Worm (Caenorhabditis elegans): Measurements from ENCODE around the gene acs-21.
"Not testable (repeated sequence)": the region's sequence is repeated elsewhere in the genome, so short reads cannot be mapped to it uniquely, and the experiment has no call there.

acs-21 gene

ce11 chrV:3062078-3062477 is 26.8 kb upstream of the acs-21 start, which contains the start of gene srt-15:
Gene srt-15 (minus strand): TSS chrV:3062178.
- TF ChIP-seq hmbx-1 (tag; optimal IDR thresholded peaks at IDR 0.05) (no peak), ama-1 (optimal IDR thresholded peaks at IDR 0.05) (no peak), aly-1 (tag; optimal IDR thresholded peaks at IDR 0.05) (no peak), flt-1 (GFP tag; IDR thresholded peaks at IDR 0.05) (no peak), F13C5.2 (tag; optimal IDR thresholded peaks at IDR 0.05) (no peak), scrt-1 (GFP tag; IDR thresholded peaks at IDR 0.05) (no peak), ceh-13 (GFP tag; optimal IDR thresholded peaks at IDR 0.05) (no peak), tbx-11 (GFP tag; IDR thresholded peaks at IDR 0.05) (no peak), hnd-1 (tag; optimal IDR thresholded peaks at IDR 0.05) (no peak), sea-1 (GFP tag; conservative IDR thresholded peaks at IDR 0.05) (no peak), ets-7 (tag; optimal IDR thresholded peaks at IDR 0.05) (no peak), B0310.2 (tag; optimal IDR thresholded peaks at IDR 0.05) (no peak), tbx-37 (GFP tag; conservative IDR thresholded peaks at IDR 0.05) (no peak), hmg-4 (GFP tag; optimal IDR thresholded peaks at IDR 0.05) (no peak)

- not testable (repeated sequence) for TF ChIP-seq ceh-13 (GFP tag; optimal IDR thresholded peaks at IDR 0.05); tbx-37 (GFP tag; conservative IDR thresholded peaks at IDR 0.05); aly-1 (tag; optimal IDR thresholded peaks at IDR 0.05)
These were observed 24.4 kb upstream of the acs-21 start, which contains the start of gene srt-16 for ce11 chrV:3064418-3064817. Gene srt-16 (minus strand): TSS chrV:3064518.

- TF ChIP-seq hmg-4 (GFP tag; optimal IDR thresholded peaks at IDR 0.05) (no peak), tra-4 (tag; optimal IDR thresholded peaks at IDR 0.05) (no peak), tbx-37 (GFP tag; conservative IDR thresholded peaks at IDR 0.05) (no peak), F13C5.2 (tag; optimal IDR thresholded peaks at IDR 0.05) (no peak), tbx-11 (GFP tag; IDR thresholded peaks at IDR 0.05) (no peak), pes-1 (GFP tag; IDR thresholded peaks at IDR 0.05) (no peak), ceh-13 (GFP tag; optimal IDR thresholded peaks at IDR 0.05) (no peak), ama-1 (optimal IDR thresholded peaks at IDR 0.05) (no peak), aly-1 (tag; optimal IDR thresholded peaks at IDR 0.05) (no peak), scrt-1 (GFP tag; IDR thresholded peaks at IDR 0.05) (no peak), sea-1 (GFP tag; conservative IDR thresholded peaks at IDR 0.05) (no peak), hnd-1 (tag; optimal IDR thresholded peaks at IDR 0.05) (no peak), ets-7 (tag; optimal IDR thresholded peaks at IDR 0.05) (no peak)
These were observed 22.9 kb upstream of the acs-21 start, which contains the start of gene srh-185 for ce11 chrV:3065928-3066327. Gene srh-185 (plus strand): TSS chrV:3066228.

- TF ChIP-seq aly-1 (tag; optimal IDR thresholded peaks at IDR 0.05) (no peak), scrt-1 (GFP tag; IDR thresholded peaks at IDR 0.05) (no peak), ceh-36 (tag; optimal IDR thresholded peaks at IDR 0.05) (no peak), F13C5.2 (tag; optimal IDR thresholded peaks at IDR 0.05) (no peak), ama-1 (optimal IDR thresholded peaks at IDR 0.05) (no peak), hmg-4 (GFP tag; optimal IDR thresholded peaks at IDR 0.05) (no peak), pes-1 (GFP tag; IDR thresholded peaks at IDR 0.05) (no peak), ceh-13 (GFP tag; optimal IDR thresholded peaks at IDR 0.05) (no peak)
These were observed 19.8 kb upstream of the acs-21 start, which contains the start of gene str-40 for ce11 chrV:3069101-3069500. Gene str-40 (minus strand): TSS chrV:3069201.

ce11 chrV:3071548-3071947 is 17.3 kb upstream of the acs-21 start, which contains the start of gene C50H11.13:
Gene C50H11.13 (minus strand): TSS chrV:3071648.
- no peak for TF ChIP-seq aly-1 (tag; optimal IDR thresholded peaks at IDR 0.05)
- no peak for TF ChIP-seq ceh-13 (GFP tag; optimal IDR thresholded peaks at IDR 0.05)
- TF ChIP-seq sea-1 (GFP tag; conservative IDR thresholded peaks at IDR 0.05): no peak
- TF ChIP-seq tra-4 (tag; optimal IDR thresholded peaks at IDR 0.05): no peak
- TF ChIP-seq pes-1 (GFP tag; IDR thresholded peaks at IDR 0.05): no peak
- no peak for TF ChIP-seq B0310.2 (tag; optimal IDR thresholded peaks at IDR 0.05)
- TF ChIP-seq flt-1 (GFP tag; IDR thresholded peaks at IDR 0.05): no peak

ce11 chrV:3080792-3081191 is 8.1 kb upstream of the acs-21 start, which contains the start of gene srt-5:
Gene srt-5 (minus strand): TSS chrV:3080892.
- no peak for TF ChIP-seq hmg-4 (GFP tag; optimal IDR thresholded peaks at IDR 0.05)
- TF ChIP-seq F13C5.2 (tag; optimal IDR thresholded peaks at IDR 0.05): no peak
- no peak for TF ChIP-seq sea-1 (GFP tag; conservative IDR thresholded peaks at IDR 0.05)

- no peak for TF ChIP-seq hnd-1 (tag; optimal IDR thresholded peaks at IDR 0.05)
- TF ChIP-seq sea-1 (GFP tag; conservative IDR thresholded peaks at IDR 0.05): no peak
- no peak for TF ChIP-seq ama-1 (optimal IDR thresholded peaks at IDR 0.05)
- TF ChIP-seq F13C5.2 (tag; optimal IDR thresholded peaks at IDR 0.05): no peak
- no peak for TF ChIP-seq hmg-4 (GFP tag; optimal IDR thresholded peaks at IDR 0.05)
- TF ChIP-seq ceh-36 (tag; optimal IDR thresholded peaks at IDR 0.05): no peak
- TF ChIP-seq ceh-13 (GFP tag; optimal IDR thresholded peaks at IDR 0.05): no peak
- no peak for TF ChIP-seq aly-1 (tag; optimal IDR thresholded peaks at IDR 0.05)
- TF ChIP-seq tbx-11 (GFP tag; IDR thresholded peaks at IDR 0.05): no peak
- no peak for TF ChIP-seq B0310.2 (tag; optimal IDR thresholded peaks at IDR 0.05)
- TF ChIP-seq tbx-37 (GFP tag; conservative IDR thresholded peaks at IDR 0.05): no peak
- no peak for TF ChIP-seq flt-1 (GFP tag; IDR thresholded peaks at IDR 0.05)
- no peak for TF ChIP-seq scrt-1 (GFP tag; IDR thresholded peaks at IDR 0.05)
- no peak for TF ChIP-seq hmbx-1 (tag; optimal IDR thresholded peaks at IDR 0.05)
- TF ChIP-seq tra-4 (tag; optimal IDR thresholded peaks at IDR 0.05): no peak
- TF ChIP-seq ets-7 (tag; optimal IDR thresholded peaks at IDR 0.05): no peak
- no peak for TF ChIP-seq pes-1 (GFP tag; IDR thresholded peaks at IDR 0.05)
These were observed 7.4 kb upstream of the acs-21 start, which contains the start of gene srt-7 for ce11 chrV:3081471-3081870. Gene srt-7 (plus strand): TSS chrV:3081771.

ce11 chrV:3086260-3086659 is 2.6 kb upstream of the acs-21 start, which contains the start of gene srt-8:
Gene srt-8 (plus strand): TSS chrV:3086560.
- TF ChIP-seq hmg-4 (GFP tag; optimal IDR thresholded peaks at IDR 0.05): no peak

Measured in whole organism, early embryonic.